Fruit fly (Drosophila melanogaster): Measurements from ENCODE around the gene betaCOP.
A peak's percentile ranks its signal among the peaks of the same experiment; 100 is the strongest.

The betaCOP gene

DNA sequence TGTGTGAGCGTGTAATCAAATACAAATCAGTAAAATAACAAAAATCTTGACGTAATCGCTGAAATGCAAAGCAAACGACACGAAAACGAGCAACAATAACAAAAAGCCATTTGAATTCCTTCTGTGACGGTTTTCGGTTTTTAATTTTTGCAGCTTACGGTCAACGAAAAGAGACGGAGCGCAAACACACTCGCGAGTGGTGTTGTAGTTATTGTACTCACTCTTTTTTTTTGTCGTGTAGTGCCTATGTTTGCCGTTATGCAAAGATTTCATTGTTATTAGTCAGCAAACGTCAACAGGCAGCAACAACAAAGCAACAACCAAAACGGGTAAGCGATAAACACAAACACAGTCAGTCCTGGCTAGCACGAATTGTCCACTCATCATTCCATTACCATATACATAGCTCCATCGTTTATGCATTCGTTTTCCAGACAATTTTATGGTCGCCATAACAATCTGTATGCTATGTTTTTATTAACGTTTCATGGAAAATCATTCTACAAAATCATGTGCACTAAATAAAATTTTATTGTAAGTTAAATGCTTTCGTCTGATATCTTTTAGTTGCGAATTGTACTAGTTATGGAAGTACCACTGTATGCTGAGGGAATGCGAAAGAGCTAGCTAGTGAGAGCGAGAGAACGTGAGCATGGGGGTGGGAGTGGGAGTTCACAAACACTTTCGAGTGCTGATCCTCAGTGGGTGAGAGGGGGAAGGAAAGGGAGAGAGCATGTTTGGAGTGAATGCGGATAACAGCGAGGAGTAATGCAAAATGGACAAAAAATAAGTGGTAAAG lies 18.0 kb downstream of the betaCOP start (continued):
- TF ChIP-seq HmgZ (tag; optimal IDR thresholded peaks at IDR 0.05) (peak; percentile 92), z (GFP tag; IDR thresholded peaks at IDR 0.05) (peak; percentile 50; the same call in 1 of the 3 replicates), CG15011 (GFP tag; optimal IDR thresholded peaks at IDR 0.05) (peak; percentile 36), Hr78 (GFP tag; optimal IDR thresholded peaks at IDR 0.05) (no peak), CG15696 (tag; optimal IDR thresholded peaks at IDR 0.05) (peak; percentile 34), repo (GFP tag; optimal IDR thresholded peaks at IDR 0.05) (no peak), CG8290 (GFP tag; optimal IDR thresholded peaks at IDR 0.05) (no peak), CG8290 (tag; optimal IDR thresholded peaks at IDR 0.05) (peak in 1 of 2 experiments; percentile 63), Deaf1 (tag; optimal IDR thresholded peaks at IDR 0.05) (peak; percentile 58), CG14710 (tag; optimal IDR thresholded peaks at IDR 0.05) (peak; percentile 10), CG9932 (GFP tag; IDR thresholded peaks at IDR 0.05) (peak; percentile 90), CG7372 (GFP tag; IDR thresholded peaks at IDR 0.05) (peak; percentile 80), CG15601 (tag; optimal IDR thresholded peaks at IDR 0.05) (peak; percentile 43), Six4 (GFP tag; optimal IDR thresholded peaks at IDR 0.05) (no peak), CG16779 (GFP tag; IDR thresholded peaks at IDR 0.05) (no peak), CG10431 (GFP tag; optimal IDR thresholded peaks at IDR 0.05) (no peak), esg (GFP tag; conservative IDR thresholded peaks at IDR 0.05) (peak; percentile 65), btn (GFP tag; optimal IDR thresholded peaks at IDR 0.05) (no peak), dmrt11E (tag; optimal IDR thresholded peaks at IDR 0.05) (no peak), jumu (GFP tag; optimal IDR thresholded peaks at IDR 0.05) (peak; percentile 70), lilli (GFP tag; optimal IDR thresholded peaks at IDR 0.05) (peak; percentile 68), wek (GFP tag; optimal IDR thresholded peaks at IDR 0.05) (no peak), NFAT (GFP tag; IDR thresholded peaks at IDR 0.05) (peak; percentile 42; the same call in 1 of the 2 replicates), CG8359 (GFP tag; optimal IDR thresholded peaks at IDR 0.05; ENCODE audit: borderline replicate concordance) (peak; percentile 49), Oli (tag; optimal IDR thresholded peaks at IDR 0.05) (peak; percentile 69), Bdp1 (GFP tag; optimal IDR thresholded peaks at IDR 0.05) (peak; percentile 33), jigr1 (GFP tag; IDR thresholded peaks at IDR 0.05) (no peak), Opbp (GFP tag; IDR thresholded peaks at IDR 0.05; ENCODE audit: partially characterized antibody) (no peak), cad (GFP tag; optimal IDR thresholded peaks at IDR 0.05) (no peak), yki (optimal IDR thresholded peaks at IDR 0.05) (no peak), CG12942 (GFP tag; optimal IDR thresholded peaks at IDR 0.05) (no peak), Hmx (GFP tag; optimal IDR thresholded peaks at IDR 0.05) (no peak), CG3838 (GFP tag; optimal IDR thresholded peaks at IDR 0.05) (peak; percentile 36), Meics (GFP tag; optimal IDR thresholded peaks at IDR 0.05) (peak; percentile 68), cwo (GFP tag; optimal IDR thresholded peaks at IDR 0.05) (peak; percentile 68), ken (GFP tag; IDR thresholded peaks at IDR 0.05) (no peak), CG17568 (GFP tag; optimal IDR thresholded peaks at IDR 0.05) (peak; percentile 68), Sry-β (GFP tag; optimal IDR thresholded peaks at IDR 0.05) (no peak), ara (GFP tag; IDR thresholded peaks at IDR 0.05) (no peak), CG18764 (GFP tag; optimal IDR thresholded peaks at IDR 0.05) (no peak), sr (GFP tag; IDR thresholded peaks at IDR 0.05) (no peak), lmd (GFP tag; IDR thresholded peaks at IDR 0.05) (peak; percentile 91), CG34376 (GFP tag; optimal IDR thresholded peaks at IDR 0.05) (peak; percentile 71), peb (GFP tag; IDR thresholded peaks at IDR 0.05) (peak; percentile 72), Nf-YC (tag; optimal IDR thresholded peaks at IDR 0.05) (peak; percentile 80), Dip3 (GFP tag; optimal IDR thresholded peaks at IDR 0.05) (peak; percentile 73), Mes4 (GFP tag; optimal IDR thresholded peaks at IDR 0.05) (no peak), mam (GFP tag; optimal IDR thresholded peaks at IDR 0.05) (peak; percentile 79), CG14667 (GFP tag; IDR thresholded peaks at IDR 0.05) (peak; percentile 49), Dad (GFP tag; optimal IDR thresholded peaks at IDR 0.05) (peak; percentile 76)
